Worm (Caenorhabditis elegans): ENCODE results near the gene Y54E2A.8.

Gene Y54E2A.8

DNA sequence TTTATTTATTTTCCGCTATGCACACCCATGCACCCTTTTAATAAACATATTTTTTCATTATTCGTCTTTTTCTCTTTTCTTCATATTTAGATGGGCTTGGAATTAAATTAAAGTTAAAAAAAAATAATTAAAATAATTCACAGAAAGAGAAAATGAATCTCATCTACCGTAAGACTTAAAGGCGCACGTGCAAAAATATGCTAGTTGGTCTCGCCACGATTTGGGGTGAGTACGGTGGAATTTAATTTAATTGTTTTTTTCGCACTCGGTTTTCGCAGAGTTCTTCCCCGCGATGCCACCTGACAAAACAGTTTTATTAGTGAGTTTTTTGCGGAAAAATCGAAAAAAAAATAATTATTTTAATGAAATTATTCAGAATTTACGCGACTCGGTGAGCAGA is at the start of gene Y54E2A.8:
Gene Y54E2A.8, plus strand, starts transcription at position 254 of the 400 bp plus-strand sequence.
- TF ChIP-seq tbx-2 (tag; optimal IDR thresholded peaks at IDR 0.05) = no peak
- no peak for TF ChIP-seq ceh-9 (tag; optimal IDR thresholded peaks at IDR 0.05)
- no peak for TF ChIP-seq ceh-6 (GFP tag; optimal IDR thresholded peaks at IDR 0.05)
- TF ChIP-seq ceh-34 (tag; optimal IDR thresholded peaks at IDR 0.05) = no peak
- TF ChIP-seq Y22D7AL.16 (tag; optimal IDR thresholded peaks at IDR 0.05) = no peak
- TF ChIP-seq pha-2 (tag; optimal IDR thresholded peaks at IDR 0.05) = no peak
- TF ChIP-seq rnt-1 (tag; optimal IDR thresholded peaks at IDR 0.05) = no peak
- no peak for TF ChIP-seq C08G9.2 (tag; optimal IDR thresholded peaks at IDR 0.05)

DNA sequence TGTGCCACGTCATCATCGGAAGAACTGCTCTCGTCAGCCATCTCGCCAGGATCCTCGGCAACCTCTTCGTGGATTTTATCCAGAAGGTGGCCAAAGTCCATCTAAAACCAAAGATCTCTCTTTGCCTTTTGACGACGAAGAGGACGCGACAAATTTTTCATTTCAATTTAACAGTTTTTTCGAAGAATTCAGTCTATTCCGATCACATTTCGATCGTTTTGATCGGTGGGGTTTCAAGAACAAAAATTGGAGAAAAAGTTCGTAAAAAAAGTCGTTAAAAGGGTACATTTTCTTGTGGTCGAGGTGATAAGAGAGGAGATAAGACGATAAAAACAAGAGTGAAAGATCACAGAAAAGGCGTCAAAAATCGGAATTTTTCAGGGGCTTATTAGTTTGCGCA is 44.7 kb upstream of the Y54E2A.8 start, which contains the start of gene glna-1:
Gene glna-1, minus strand, starts transcription at position 101 of the 400 bp plus-strand sequence.
- TF ChIP-seq ref-2 (tag; optimal IDR thresholded peaks at IDR 0.05) = no peak
- TF ChIP-seq ceh-24 (tag; optimal IDR thresholded peaks at IDR 0.05) = no peak
- no peak for TF ChIP-seq pax-1 (tag; optimal IDR thresholded peaks at IDR 0.05)
- TF ChIP-seq elt-4 (tag; optimal IDR thresholded peaks at IDR 0.05) = no peak
- TF ChIP-seq dmd-4 (tag; optimal IDR thresholded peaks at IDR 0.05; ENCODE audit: borderline replicate concordance) = no peak
- no peak for TF ChIP-seq sdc-2 (tag; optimal IDR thresholded peaks at IDR 0.05)
- TF ChIP-seq unc-86 (tag; optimal IDR thresholded peaks at IDR 0.05) = no peak

DNA sequence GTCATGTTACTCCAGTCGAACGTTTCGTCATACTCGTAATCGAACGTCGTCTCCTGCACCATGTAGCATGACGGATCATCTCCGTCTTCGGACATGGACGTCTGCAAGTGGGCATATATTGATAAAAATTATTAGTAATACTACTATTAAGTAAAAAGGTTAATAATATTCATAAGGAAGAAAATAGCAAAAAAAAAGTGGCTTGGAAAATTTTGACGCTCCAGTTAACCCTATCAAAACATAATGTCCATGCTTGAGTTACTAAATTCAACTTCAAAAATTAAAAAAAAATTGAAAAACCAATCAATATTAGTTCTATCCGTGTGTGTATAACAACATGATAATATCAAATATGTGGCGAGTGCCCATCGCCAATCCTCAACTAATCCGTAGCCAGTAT is 39.0 kb upstream of the Y54E2A.8 start, which contains the start of gene npr-34:
Gene npr-34, minus strand, starts transcription at position 101 of the 400 bp plus-strand sequence.
- TF ChIP-seq nfya-1 (tag; optimal IDR thresholded peaks at IDR 0.05) (no peak), ceh-31 (tag; optimal IDR thresholded peaks at IDR 0.05) (no peak), tbx-2 (tag; optimal IDR thresholded peaks at IDR 0.05) (no peak), fax-1 (tag; optimal IDR thresholded peaks at IDR 0.05) (no peak), eyg-1 (tag; optimal IDR thresholded peaks at IDR 0.05) (no peak), npax-4 (tag; optimal IDR thresholded peaks at IDR 0.05) (no peak), sox-2 (GFP tag; IDR thresholded peaks at IDR 0.05) (no peak), zip-5 (tag; optimal IDR thresholded peaks at IDR 0.05) (no peak), hlh-15 (tag; optimal IDR thresholded peaks at IDR 0.05) (no peak), unc-3 (GFP tag; conservative IDR thresholded peaks at IDR 0.05) (no peak), unc-3 (tag; optimal IDR thresholded peaks at IDR 0.05) (no peak), ceh-34 (tag; optimal IDR thresholded peaks at IDR 0.05) (no peak), nhr-232 (tag; optimal IDR thresholded peaks at IDR 0.05) (no peak), lin-11 (tag; optimal IDR thresholded peaks at IDR 0.05) (no peak), pat-9 (tag; optimal IDR thresholded peaks at IDR 0.05) (no peak), ceh-45 (GFP tag; IDR thresholded peaks at IDR 0.05) (no peak), ztf-16 (tag; optimal IDR thresholded peaks at IDR 0.05) (no peak), ceh-19 (GFP tag; optimal IDR thresholded peaks at IDR 0.05) (no peak), unc-55 (GFP tag; optimal IDR thresholded peaks at IDR 0.05) (no peak)

DNA sequence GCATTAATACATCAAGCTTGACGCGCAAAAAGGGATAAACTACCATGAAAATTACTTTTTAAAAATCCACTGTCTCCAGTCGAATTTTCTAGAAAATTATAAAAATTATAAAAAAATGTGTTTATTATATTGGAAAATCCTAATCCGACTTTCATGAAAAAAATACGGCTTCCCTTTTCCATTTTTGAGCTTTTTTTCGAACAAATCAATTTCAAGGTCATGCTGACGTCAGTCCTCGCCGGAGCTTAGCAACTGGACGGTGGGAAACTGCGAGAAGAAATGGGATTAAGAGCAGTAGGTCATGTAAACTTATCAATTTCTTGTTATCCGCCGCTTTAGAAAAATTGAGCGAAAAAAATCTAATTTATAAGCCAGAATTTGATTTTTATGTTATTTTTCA is 33.0 kb upstream of the Y54E2A.8 start:
- TF ChIP-seq sdc-2 (tag; optimal IDR thresholded peaks at IDR 0.05) (no peak), hlh-15 (tag; optimal IDR thresholded peaks at IDR 0.05) (no peak), ceh-48 (tag; optimal IDR thresholded peaks at IDR 0.05) (no peak), gmeb-2 (tag; optimal IDR thresholded peaks at IDR 0.05) (no peak), hlh-13 (GFP tag; optimal IDR thresholded peaks at IDR 0.05) (no peak), pag-3 (tag; optimal IDR thresholded peaks at IDR 0.05; ENCODE audit: borderline replicate concordance) (no peak), odd-2 (tag; optimal IDR thresholded peaks at IDR 0.05) (no peak), fax-1 (tag; optimal IDR thresholded peaks at IDR 0.05) (no peak), zip-5 (tag; optimal IDR thresholded peaks at IDR 0.05) (no peak), pat-9 (tag; optimal IDR thresholded peaks at IDR 0.05) (no peak), pha-2 (tag; optimal IDR thresholded peaks at IDR 0.05) (no peak), unc-55 (GFP tag; optimal IDR thresholded peaks at IDR 0.05) (no peak), madf-2 (tag; optimal IDR thresholded peaks at IDR 0.05) (no peak), tbx-7 (tag; optimal IDR thresholded peaks at IDR 0.05) (no peak), eyg-1 (tag; optimal IDR thresholded peaks at IDR 0.05) (no peak), nfya-1 (tag; optimal IDR thresholded peaks at IDR 0.05) (no peak), hlh-8 (tag; optimal IDR thresholded peaks at IDR 0.05) (no peak)

Measured in whole organism, late embryonic.